Worm (Caenorhabditis elegans) whole organism, L4 larva: ENCODE results near the gene hap-1.
A peak's percentile ranks its signal among the peaks of the same experiment; 100 is the strongest.

Experiments used
- F37D6.2 ChIP-seq: sonication (generic microtip); optimal IDR thresholded peaks from 2 replicates; lab custom pipeline; 2016; ENCODE audit warnings: mild to moderate bottlenecking, missing genetic modification characterization, missing compliant biosample characterization
- T26A8.4 ChIP-seq: fragments of 200-800 bp; sonication (Bioruptor generic); IDR thresholded peaks from 2 replicates; pipeline ENCODE4 v1.3.6; 2022; ENCODE audit warnings: missing genetic modification characterization, missing compliant biosample characterization
- mdl-1 ChIP-seq, 2 experiments: fragments of 150-350 bp in 1 of 2; sonication (generic microtip) in 1 of 2; optimal IDR thresholded peaks; 2 replicates each; lab custom pipeline; 2014 to 2017; ENCODE audit warnings: missing biosample characterization in 2 of 2, missing genetic modification characterization in 2 of 2
- nhr-10 ChIP-seq: fragments of 150-350 bp; optimal IDR thresholded peaks from 2 replicates; lab custom pipeline; 2014; ENCODE audit warnings: missing biosample characterization, missing genetic modification characterization
- nhr-25 ChIP-seq: sonication (generic microtip); optimal IDR thresholded peaks from 2 replicates; lab custom pipeline; 2017; ENCODE audit warnings: missing genetic modification characterization, mild to moderate bottlenecking, missing compliant biosample characterization, antibody characterized with exemption, moderate library complexity, borderline replicate concordance; ENCODE audit not compliant: insufficient read depth
- nhr-41 ChIP-seq: fragments of 200-800 bp; sonication (Bioruptor generic); IDR thresholded peaks from 2 replicates; pipeline ENCODE4 v1.3.6; 2022; ENCODE audit warnings: missing genetic modification reagents, missing genetic modification characterization, missing compliant biosample characterization
- rbr-2 ChIP-seq: sonication (generic microtip); optimal IDR thresholded peaks from 2 replicates; lab custom pipeline; 2016; ENCODE audit warnings: missing genotype, missing genetic modification characterization, missing compliant biosample characterization
- set-16 ChIP-seq: fragments of 200-800 bp; sonication (Bioruptor generic); IDR thresholded peaks from 2 replicates; pipeline ENCODE4 v1.3.6; 2022; ENCODE audit warnings: missing genetic modification reagents, missing genetic modification characterization, missing compliant biosample characterization
- unc-62 ChIP-seq, 3 experiments: fragments of 150-350 bp in 1 of 3; sonication (generic microtip); optimal IDR thresholded peaks in 2 of 3; peaks in 1 of 3; 1 replicate in 1 of 3; 2 replicates in 2 of 3; lab custom pipeline; 2014 to 2017; ENCODE audit warnings: missing biosample characterization in 3 of 3, missing genetic modification characterization in 3 of 3, missing genetic modification reagents in 3 of 3, missing genotype in 1 of 3

ce11 chrIII:5244539-5244938 lies 19.2 kb upstream of the hap-1 start, which contains the start of gene cnd-1:
- TF ChIP-seq rbr-2 (tag; lab: Kevin White, UChicago) (no peak), F37D6.2 (tag; lab: Kevin White, UChicago) (no peak), set-16 (GFP tag; lab: Robert Waterston, UW) (no peak), mdl-1 (tag; optimal IDR thresholded peaks at IDR 0.05; lab: Kevin White, UChicago) (no peak), nhr-41 (GFP tag; lab: Robert Waterston, UW) (no peak), unc-62 (GFP tag; optimal IDR thresholded peaks at IDR 0.05 in 1 of 2; lab: Kevin White, UChicago) (peak in 1 of 2 experiments; percentile 58), unc-62 (tag; optimal IDR thresholded peaks at IDR 0.05; lab: Kevin White, UChicago) (no peak), nhr-25 (tag; lab: Kevin White, UChicago) (no peak), T26A8.4 (GFP tag; lab: Robert Waterston, UW) (no peak), nhr-10 (no peak)
